Fruit fly (Drosophila melanogaster) whole organism, prepupa: Measurements from ENCODE around the gene Kaz1-ORFB.

Experiments
- Blimp-1 ChIP-seq: fragments of 200-800 bp; sonication (Bioruptor generic); optimal IDR thresholded peaks from 3 replicates; lab custom pipeline; 2017; ENCODE audit warnings: missing biosample characterization, missing genetic modification characterization, mild to moderate bottlenecking, moderate library complexity, missing genetic modification reagents
- CG10669 ChIP-seq: fragments of 200-800 bp; sonication (Bioruptor generic); optimal IDR thresholded peaks from 3 replicates; lab custom pipeline; 2018; ENCODE audit warnings: missing biosample characterization, mild to moderate bottlenecking, missing genetic modification characterization, moderate library complexity
- CG11294 ChIP-seq: fragments of 200-800 bp; sonication (Bioruptor generic); IDR thresholded peaks from 2 replicates; pipeline ENCODE4 v1.3.6; 2022; ENCODE audit warnings: missing biosample characterization, missing genetic modification characterization
- CG11902 ChIP-seq: fragments of 200-800 bp; sonication (Bioruptor generic); optimal IDR thresholded peaks from 3 replicates; lab custom pipeline; 2016; ENCODE audit warnings: missing biosample characterization, missing genetic modification characterization
- CG15336 ChIP-seq: fragments of 200-800 bp; sonication (Bioruptor generic); IDR thresholded peaks from 2 replicates; pipeline ENCODE4 v1.3.6; 2022; ENCODE audit warnings: missing biosample characterization, missing genetic modification characterization
- CG1621 ChIP-seq: fragments of 200-800 bp; sonication (Bioruptor generic); optimal IDR thresholded peaks from 3 replicates; lab custom pipeline; 2018; ENCODE audit warnings: missing biosample characterization, mild to moderate bottlenecking, missing genetic modification characterization
- CG3032 ChIP-seq: fragments of 200-800 bp; optimal IDR thresholded peaks from 2 replicates; lab custom pipeline; 2019; ENCODE audit warnings: missing biosample characterization, mild to moderate bottlenecking, missing genetic modification characterization, moderate library complexity
- CG31627 ChIP-seq: fragments of 200-800 bp; sonication (Bioruptor generic); optimal IDR thresholded peaks from 3 replicates; lab custom pipeline; 2016; ENCODE audit warnings: missing biosample characterization, missing genetic modification characterization
- CG32006 ChIP-seq: fragments of 200-800 bp; sonication (Bioruptor generic); optimal IDR thresholded peaks from 3 replicates; lab custom pipeline; 2017; ENCODE audit warnings: missing biosample characterization, mild to moderate bottlenecking, missing genetic modification characterization
- CG34406 ChIP-seq: fragments of 200-800 bp; sonication (Bioruptor generic); optimal IDR thresholded peaks from 3 replicates; lab custom pipeline; 2016; ENCODE audit warnings: missing biosample characterization, missing genetic modification characterization
- CG3919 ChIP-seq: fragments of 200-800 bp; sonication (Bioruptor generic); optimal IDR thresholded peaks from 3 replicates; lab custom pipeline; 2016; ENCODE audit warnings: missing biosample characterization, missing genetic modification characterization
- CG4318 ChIP-seq: fragments of 200-800 bp; sonication (Bioruptor generic); optimal IDR thresholded peaks from 3 replicates; lab custom pipeline; 2017; ENCODE audit warnings: missing biosample characterization, mild to moderate bottlenecking, missing genetic modification characterization
- CG6163 ChIP-seq: fragments of 200-800 bp; sonication (Bioruptor generic); IDR thresholded peaks from 3 replicates; pipeline ENCODE4 v1.3.6; 2022; ENCODE audit warnings: missing biosample characterization, missing genetic modification characterization
- CG6276 ChIP-seq: fragments of 200-800 bp; sonication (Bioruptor generic); optimal IDR thresholded peaks from 2 replicates; lab custom pipeline; 2017; ENCODE audit warnings: missing biosample characterization, mild to moderate bottlenecking, missing genetic modification characterization
- CG6854 ChIP-seq: fragments of 200-800 bp; sonication (Bioruptor generic); optimal IDR thresholded peaks from 2 replicates; lab custom pipeline; 2017; ENCODE audit warnings: missing biosample characterization, mild to moderate bottlenecking, missing genetic modification characterization
- CG7368 ChIP-seq: fragments of 200-800 bp; sonication (Bioruptor generic); optimal IDR thresholded peaks from 3 replicates; lab custom pipeline; 2016; ENCODE audit warnings: missing biosample characterization, missing genetic modification characterization
- CG8319 ChIP-seq: fragments of 200-800 bp; sonication (Bioruptor generic); optimal IDR thresholded peaks from 3 replicates; lab custom pipeline; 2016; ENCODE audit warnings: missing biosample characterization, missing genetic modification characterization
- CG8632 ChIP-seq: fragments of 200-800 bp; sonication (Bioruptor generic); optimal IDR thresholded peaks from 3 replicates; lab custom pipeline; 2016; ENCODE audit warnings: missing biosample characterization, missing genetic modification characterization
- Eip75B ChIP-seq: fragments of 200-800 bp; sonication (Bioruptor generic); optimal IDR thresholded peaks from 3 replicates; lab custom pipeline; 2016; ENCODE audit warnings: missing biosample characterization, missing genetic modification characterization
- Eip78C ChIP-seq: fragments of 200-800 bp; sonication (Bioruptor generic); peaks from one replicate; lab custom pipeline; 2016; ENCODE audit warnings: missing biosample characterization, missing genetic modification characterization
- Eip93F ChIP-seq: fragments of 200-800 bp; sonication (Bioruptor generic); optimal IDR thresholded peaks from 2 replicates; lab custom pipeline; 2016; ENCODE audit warnings: missing biosample characterization, mild to moderate bottlenecking, missing genetic modification characterization
- Ets21C ChIP-seq: fragments of 200-800 bp; sonication (Bioruptor generic); optimal IDR thresholded peaks from 3 replicates; lab custom pipeline; 2016; ENCODE audit warnings: missing biosample characterization, missing genetic modification characterization
- Gug ChIP-seq: fragments of 200-800 bp; sonication (Bioruptor generic); IDR thresholded peaks from 2 replicates; pipeline ENCODE4 v1.3.6; 2022; ENCODE audit warnings: missing biosample characterization, missing genetic modification characterization
- Hr38 ChIP-seq: sonication (Bioruptor generic); optimal IDR thresholded peaks from 2 replicates; lab custom pipeline; 2016; ENCODE audit warnings: missing biosample characterization, missing genetic modification characterization
- Hr4 ChIP-seq: fragments of 200-800 bp; sonication (Bioruptor generic); optimal IDR thresholded peaks from 3 replicates; lab custom pipeline; 2016; ENCODE audit warnings: missing biosample characterization, missing genetic modification characterization
- Smox ChIP-seq: fragments of 200-800 bp; sonication (Bioruptor generic); optimal IDR thresholded peaks from 3 replicates; lab custom pipeline; 2016; ENCODE audit warnings: missing biosample characterization, missing genetic modification characterization
- Sox102F ChIP-seq: fragments of 200-800 bp; sonication (Bioruptor generic); optimal IDR thresholded peaks from 2 replicates; lab custom pipeline; 2016; ENCODE audit warnings: missing biosample characterization, mild to moderate bottlenecking, missing genetic modification characterization
- Sox14 ChIP-seq: fragments of 200-800 bp; sonication (Bioruptor generic); optimal IDR thresholded peaks from 3 replicates; lab custom pipeline; 2016; ENCODE audit warnings: missing biosample characterization, missing genetic modification characterization
- Sox15 ChIP-seq: fragments of 200-800 bp; sonication (Bioruptor generic); optimal IDR thresholded peaks from 3 replicates; lab custom pipeline; 2016; ENCODE audit warnings: missing biosample characterization, missing genetic modification characterization
- achi ChIP-seq: fragments of 200-800 bp; sonication (Bioruptor generic); optimal IDR thresholded peaks from 3 replicates; lab custom pipeline; 2016; ENCODE audit warnings: missing biosample characterization, missing genetic modification characterization
- acj6 ChIP-seq: fragments of 200-800 bp; sonication (Bioruptor generic); optimal IDR thresholded peaks from 3 replicates; lab custom pipeline; 2016; ENCODE audit warnings: missing biosample characterization, missing genetic modification characterization
- cyc ChIP-seq: fragments of 200-800 bp; sonication (Bioruptor generic); optimal IDR thresholded peaks from 3 replicates; lab custom pipeline; 2016; ENCODE audit warnings: missing biosample characterization, missing genetic modification characterization
- dsx ChIP-seq: fragments of 200-800 bp; optimal IDR thresholded peaks from 3 replicates; lab custom pipeline; 2019; ENCODE audit warnings: missing biosample characterization, mild to moderate bottlenecking, missing genetic modification characterization, moderate library complexity; ENCODE audit not compliant: poor library complexity, severe bottlenecking
- eg ChIP-seq: fragments of 200-800 bp; sonication (Bioruptor generic); IDR thresholded peaks from 3 replicates; pipeline ENCODE4 v1.3.6; 2022; ENCODE audit warnings: missing biosample characterization, missing genetic modification characterization
- esn ChIP-seq: fragments of 200-800 bp; sonication (Bioruptor generic); optimal IDR thresholded peaks from 2 replicates; lab custom pipeline; 2016; ENCODE audit warnings: missing biosample characterization, mild to moderate bottlenecking, missing genetic modification characterization, moderate library complexity
- fd59A ChIP-seq: fragments of 200-800 bp; sonication (Bioruptor generic); optimal IDR thresholded peaks from 2 replicates; lab custom pipeline; 2017; ENCODE audit warnings: missing biosample characterization, mild to moderate bottlenecking, missing genetic modification characterization, missing genetic modification reagents
- fd85E ChIP-seq: fragments of 200-800 bp; sonication (Bioruptor generic); optimal IDR thresholded peaks from 3 replicates; lab custom pipeline; 2016; ENCODE audit warnings: missing biosample characterization, missing genetic modification characterization
- lz ChIP-seq: fragments of 200-800 bp; sonication (Bioruptor generic); optimal IDR thresholded peaks from 3 replicates; lab custom pipeline; 2016; ENCODE audit warnings: missing biosample characterization, missing genetic modification characterization
- salr ChIP-seq, 2 experiments: fragments of 200-800 bp; sonication (Bioruptor generic); optimal IDR thresholded peaks; 3 replicates each; lab custom pipeline; 2016 to 2018; ENCODE audit warnings: missing biosample characterization in 2 of 2, missing genetic modification characterization in 2 of 2, mild to moderate bottlenecking in 1 of 2
- ss ChIP-seq, 2 experiments: fragments of 200-800 bp; sonication (Bioruptor generic); optimal IDR thresholded peaks; 2 replicates in 1 of 2; 3 replicates in 1 of 2; lab custom pipeline; 2017 to 2018; ENCODE audit warnings: mild to moderate bottlenecking in 2 of 2, missing biosample characterization in 2 of 2, missing genetic modification characterization in 2 of 2, moderate library complexity in 1 of 2
- svp ChIP-seq: fragments of 200-800 bp; sonication (Bioruptor generic); peaks from one replicate; lab custom pipeline; 2016; ENCODE audit warnings: missing biosample characterization, missing genetic modification characterization

Gene Kaz1-ORFB

DNA sequence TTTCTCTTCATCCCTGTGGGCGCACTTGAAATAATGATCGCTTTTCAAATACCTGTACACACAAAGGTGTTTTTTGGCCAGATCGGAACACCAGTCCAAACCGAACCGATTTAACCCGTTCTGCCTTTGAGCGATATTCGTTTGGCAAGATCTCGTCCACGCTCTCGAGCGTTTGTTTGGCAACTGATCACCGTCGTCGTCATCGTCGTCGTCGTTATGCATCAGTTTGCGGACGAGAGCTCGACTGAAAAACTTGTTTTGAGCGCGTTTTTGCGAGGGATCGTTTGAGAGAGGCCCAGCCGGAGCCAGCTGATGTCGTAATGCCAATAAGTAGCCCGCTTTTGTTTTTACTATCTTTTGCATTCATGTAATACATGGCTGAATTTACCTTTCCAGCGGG, 38.0 kb upstream of the Kaz1-ORFB start (continued):
- TF ChIP-seq achi: no peak

DNA sequence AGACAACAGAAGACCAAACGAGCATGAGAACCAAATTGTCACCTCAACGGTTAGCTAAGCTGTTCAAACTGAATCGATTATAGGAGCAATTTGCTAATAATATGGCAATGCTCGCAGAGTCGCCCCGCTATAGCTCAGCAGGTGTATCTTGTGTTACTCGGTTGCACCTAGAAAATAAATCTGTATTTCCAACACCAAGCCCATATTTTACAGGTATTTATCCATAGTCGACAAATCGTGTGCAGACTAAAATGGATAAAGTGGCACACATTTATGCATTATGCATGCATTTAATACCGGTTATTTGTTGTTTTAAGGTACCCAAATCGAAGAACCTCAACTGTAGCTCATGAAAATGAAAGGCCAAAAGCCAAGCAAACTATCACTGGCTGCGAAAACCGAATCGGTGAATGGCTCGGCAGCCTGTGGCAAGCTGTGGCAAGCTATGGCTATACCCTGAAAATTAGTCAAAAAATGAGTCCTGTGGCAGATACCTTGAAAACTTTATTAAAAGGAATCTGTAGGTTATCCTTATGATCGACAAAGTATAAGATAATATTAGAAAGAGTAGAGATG, 37.4 kb upstream of the Kaz1-ORFB start, which contains the start of gene Vdup1:
Gene Vdup1, minus strand, starts transcription at position 51 of the 576 bp plus-strand sequence.
- TF ChIP-seq CG4318 (GFP tag; lab: Kevin White, UChicago) (no peak), CG31627 (GFP tag; lab: Kevin White, UChicago) (no peak), Eip78C (peak; percentile 62), cyc (GFP tag; lab: Kevin White, UChicago) (no peak), Hr4 (GFP tag; lab: Kevin White, UChicago) (peak; percentile 5), eg (GFP tag; lab: Robert Waterston, UW) (peak; percentile 12; the same call in 1 of the 3 replicates)
- TF ChIP-seq, all 60 proteins: peak for 3

DNA sequence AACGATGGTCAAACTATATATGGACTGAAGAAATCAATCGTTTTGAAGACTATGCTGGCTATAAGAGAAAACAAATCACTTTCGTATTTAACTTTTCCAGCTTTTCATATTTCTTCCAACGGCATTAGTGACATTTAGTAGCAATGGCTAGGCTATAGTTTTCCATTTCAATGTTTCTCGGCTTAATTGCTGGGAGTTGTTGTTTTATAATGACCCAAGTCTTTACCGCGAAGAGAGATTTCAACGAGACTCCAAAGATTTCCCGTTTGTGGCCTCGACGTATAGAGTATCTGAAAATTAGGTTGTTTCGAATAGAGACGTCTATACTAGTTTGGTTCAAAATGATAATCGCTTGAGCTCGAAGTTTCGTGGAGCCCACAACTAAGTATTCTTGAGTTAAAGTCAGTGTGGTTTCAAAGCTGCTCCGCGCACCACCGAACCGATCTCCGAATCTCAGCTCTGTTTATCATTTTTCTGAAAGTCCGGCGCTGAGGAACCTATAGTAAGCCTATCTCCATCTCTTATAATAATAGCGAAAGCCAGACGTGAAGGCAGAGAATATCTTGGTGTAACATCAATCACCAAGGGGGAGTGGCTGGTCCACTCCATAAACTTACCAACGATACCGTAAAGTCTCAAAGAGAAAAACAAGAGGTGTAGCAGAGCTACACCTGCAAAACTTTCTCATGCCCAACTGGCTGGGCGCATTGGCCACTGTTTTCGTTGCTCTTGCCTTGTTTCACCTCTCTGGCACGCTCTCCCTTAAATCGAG, 36.7 kb upstream of the Kaz1-ORFB start, which contains the start of gene CG13875:
Gene CG13875, plus strand, starts transcription at position 434 of the 772 bp plus-strand sequence.
- no peak for TF ChIP-seq Eip93F (GFP tag; lab: Kevin White, UChicago)
- TF ChIP-seq cyc (GFP tag; lab: Kevin White, UChicago): no peak
- TF ChIP-seq CG4318 (GFP tag; lab: Kevin White, UChicago): no peak
- TF ChIP-seq salr (GFP tag; optimal IDR thresholded peaks at IDR 0.05; lab: Kevin White, UChicago): no peak
- no peak for TF ChIP-seq CG3032
- TF ChIP-seq CG10669: no peak
- TF ChIP-seq CG32006 (GFP tag; lab: Kevin White, UChicago): peak; percentile 51
- TF ChIP-seq ss (GFP tag; optimal IDR thresholded peaks at IDR 0.05; lab: Kevin White, UChicago): peak in 1 of 2 experiments; percentile 22
- peak; percentile 47 for TF ChIP-seq dsx (GFP tag; lab: Kevin White, UChicago)
- TF ChIP-seq esn: no peak
- TF ChIP-seq CG6163 (GFP tag; lab: Robert Waterston, UW): 0 out of 3 replicates have a peak, but pooled peaks have one; percentile 32
- TF ChIP-seq Sox102F: no peak
- TF ChIP-seq CG1621 (tag; lab: Kevin White, UChicago): peak; percentile 21
- no peak for TF ChIP-seq CG11294 (GFP tag; lab: Robert Waterston, UW)
- no peak for TF ChIP-seq CG7368 (GFP tag; lab: Kevin White, UChicago)
- no peak for TF ChIP-seq fd85E (GFP tag; lab: Kevin White, UChicago)
- no peak for TF ChIP-seq Gug
- TF ChIP-seq CG31627 (GFP tag; lab: Kevin White, UChicago): no peak
- peak; percentile 20 for TF ChIP-seq CG6854 (GFP tag; lab: Kevin White, UChicago)
- TF ChIP-seq Eip78C: no peak
- TF ChIP-seq CG15336: peak; percentile 26; the same call in 1 of the 2 replicates
- peak; percentile 10 for TF ChIP-seq CG6276 (GFP tag; lab: Kevin White, UChicago)

- 0 out of 3 replicates have a peak, but pooled peaks have one; percentile 3 for TF ChIP-seq CG6163 (GFP tag; lab: Robert Waterston, UW)
- TF ChIP-seq CG3919: no peak
- TF ChIP-seq, all 60 proteins: peak for 1
Measured at dm6 chr3L:180262-180543, 36.2 kb upstream of the Kaz1-ORFB start.

DNA sequence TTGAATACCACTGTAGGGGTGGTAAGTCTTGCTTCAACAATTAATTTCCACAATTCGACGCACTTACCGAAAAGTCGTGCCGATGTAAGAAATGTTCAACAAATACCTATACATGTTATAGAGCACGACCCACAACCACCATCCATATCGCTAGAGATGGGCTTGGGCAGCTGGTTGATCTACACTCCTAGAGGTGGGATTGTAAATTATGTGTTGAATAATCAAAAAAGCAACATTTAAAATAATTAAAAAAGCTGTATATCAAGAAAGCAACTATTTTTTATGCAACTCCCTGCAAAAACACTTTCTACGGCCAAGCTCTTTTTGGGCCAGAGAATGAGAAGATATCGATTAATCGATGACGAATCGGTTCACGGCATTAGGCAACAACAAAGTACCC, 32.2 kb upstream of the Kaz1-ORFB start, which contains the start of the genes CG34140, Mkp and Mtch:
Gene CG34140, minus strand, starts transcription at position 174 of the 400 bp plus-strand sequence.
Gene Mkp, minus strand, starts transcription at position 290 of the 400 bp plus-strand sequence.
Gene Mtch, plus strand, starts transcription at position 376 of the 400 bp plus-strand sequence.
- TF ChIP-seq CG34406 (GFP tag; lab: Kevin White, UChicago) (peak; percentile 73), CG3032 (peak; percentile 78), Smox (GFP tag; lab: Kevin White, UChicago) (peak; percentile 87), fd59A (GFP tag; lab: Kevin White, UChicago) (peak; percentile 37), CG6163 (GFP tag; lab: Robert Waterston, UW) (peak; percentile 81), lz (GFP tag; lab: Kevin White, UChicago) (peak; percentile 91), fd85E (GFP tag; lab: Kevin White, UChicago) (peak; percentile 53), svp (GFP tag; lab: Kevin White, UChicago) (peak; percentile 98), Hr38 (GFP tag; lab: Kevin White, UChicago) (peak; percentile 69), acj6 (GFP tag; lab: Kevin White, UChicago) (peak; percentile 79), CG11902 (GFP tag; lab: Kevin White, UChicago) (peak; percentile 70), Blimp-1 (GFP tag; lab: Kevin White, UChicago) (peak; percentile 36), Hr4 (GFP tag; lab: Kevin White, UChicago) (no peak), CG31627 (GFP tag; lab: Kevin White, UChicago) (peak; percentile 89), CG4318 (GFP tag; lab: Kevin White, UChicago) (no peak), CG8632 (peak; percentile 67), Sox14 (GFP tag; lab: Kevin White, UChicago) (peak; percentile 88), Ets21C (GFP tag; lab: Kevin White, UChicago) (peak; percentile 81), CG11294 (GFP tag; lab: Robert Waterston, UW) (peak; percentile 37; the same call in 1 of the 2 replicates), dsx (GFP tag; lab: Kevin White, UChicago) (peak; percentile 88), CG8319 (GFP tag; lab: Kevin White, UChicago) (peak; percentile 58), Eip75B (GFP tag; lab: Kevin White, UChicago) (no peak), Sox15 (GFP tag; lab: Kevin White, UChicago) (peak; percentile 65)
